Worm (Caenorhabditis elegans) whole organism, dauer: ENCODE measurements around the gene gck-1.
"Not testable (repeated sequence)": the region's sequence is repeated elsewhere in the genome, so short reads cannot be mapped to it uniquely, and the experiment has no call there.

ENCODE experiments used
- unc-62 ChIP-seq: sonication (generic microtip); optimal IDR thresholded peaks from 2 replicates; lab custom pipeline; 2017; ENCODE audit warnings: missing biosample characterization, missing genetic modification reagents, missing genetic modification characterization

gck-1 gene

DNA sequence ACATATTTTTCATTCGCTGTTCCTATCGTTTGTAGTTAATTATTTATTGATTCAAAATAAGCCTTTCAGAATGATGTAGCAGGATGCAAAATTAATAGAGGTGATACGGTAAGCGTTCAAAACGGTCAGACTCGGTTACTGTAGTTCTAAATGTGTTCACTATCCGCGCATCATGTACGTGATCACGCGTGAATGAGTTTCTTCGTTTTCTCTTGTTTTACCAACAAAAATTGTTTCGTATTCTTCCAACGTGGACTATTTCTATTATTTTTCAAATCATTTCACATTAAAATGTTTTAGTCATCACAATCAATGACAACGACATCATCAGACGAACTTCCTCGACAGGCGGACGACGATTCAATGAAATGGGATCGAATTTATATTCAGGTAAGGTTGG lies at the start of gene gck-1:
Gene gck-1, plus strand, starts transcription at position 301 of the 400 bp plus-strand sequence.
- TF ChIP-seq unc-62 (GFP tag; lab: Kevin White, UChicago): no peak

DNA sequence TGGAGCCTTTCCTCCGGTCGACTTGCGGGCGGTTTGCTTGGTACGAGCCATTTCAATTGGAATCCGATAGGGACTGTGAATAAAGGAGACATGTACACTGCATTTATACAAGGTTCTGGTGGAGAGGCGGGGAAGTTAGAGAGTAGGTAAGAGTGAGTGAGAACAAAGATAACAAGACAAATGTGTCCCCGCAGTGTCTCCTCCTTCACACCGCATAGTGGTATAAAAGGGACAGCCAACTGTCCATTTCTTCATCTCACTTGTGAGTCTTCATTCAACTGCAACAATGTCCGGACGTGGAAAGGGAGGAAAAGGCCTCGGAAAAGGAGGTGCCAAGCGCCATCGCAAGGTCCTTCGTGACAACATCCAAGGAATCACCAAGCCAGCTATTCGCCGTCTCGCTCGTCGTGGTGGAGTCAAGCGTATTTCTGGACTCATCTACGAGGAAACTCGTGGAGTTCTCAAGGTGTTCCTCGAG lies 49.6 kb upstream of the gck-1 start, which contains the start of the genes his-17 and his-18:
Gene his-17, minus strand, starts transcription at position 51 of the 478 bp plus-strand sequence.
Gene his-18, plus strand, starts transcription at position 287 of the 478 bp plus-strand sequence.
- not testable (repeated sequence) for TF ChIP-seq unc-62 (GFP tag; lab: Kevin White, UChicago)

DNA sequence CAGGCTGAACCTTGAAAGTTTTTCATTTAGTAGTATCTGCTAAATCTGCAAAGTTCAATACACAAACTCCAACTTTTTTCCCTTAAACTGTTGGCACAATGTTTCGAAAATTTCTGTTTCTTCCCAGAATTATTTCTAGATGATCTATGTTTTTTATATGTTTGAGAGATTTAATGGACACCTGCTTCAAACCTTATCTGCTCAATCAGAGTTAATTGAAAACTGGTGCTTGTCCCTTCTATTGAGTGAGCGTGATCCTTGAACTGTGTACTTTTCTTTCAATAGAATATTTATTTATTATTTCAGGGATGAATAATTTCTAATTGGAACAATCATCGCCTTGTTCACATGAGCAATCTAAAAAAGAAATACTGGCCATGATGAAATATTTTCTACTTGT lies 48.8 kb upstream of the gck-1 start, which contains the start of gene frpr-13:
Gene frpr-13, plus strand, starts transcription at position 301 of the 400 bp plus-strand sequence.
- TF ChIP-seq unc-62 (GFP tag; lab: Kevin White, UChicago): no peak

DNA sequence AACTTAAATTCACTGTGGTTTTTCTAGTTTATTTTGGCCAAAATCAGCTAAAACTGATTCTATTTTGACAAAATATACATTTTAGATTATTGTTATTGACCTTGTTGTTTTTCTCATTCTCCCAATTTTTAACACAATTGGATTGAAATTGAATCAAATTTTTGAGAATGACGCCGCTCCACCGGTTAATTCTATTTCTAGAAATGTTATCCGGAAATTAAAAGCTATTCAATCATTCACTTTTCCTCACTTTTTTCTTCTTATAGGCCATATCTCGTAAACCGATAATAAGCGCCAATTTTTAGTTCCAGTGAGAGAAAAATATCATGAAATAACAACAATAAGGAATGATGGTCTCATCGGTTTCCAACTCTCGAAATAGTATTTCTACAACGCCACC lies 44.9 kb upstream of the gck-1 start, which contains the start of gene frpr-12:
Gene frpr-12, plus strand, starts transcription at position 301 of the 400 bp plus-strand sequence.
- TF ChIP-seq unc-62 (GFP tag; lab: Kevin White, UChicago): no peak

DNA sequence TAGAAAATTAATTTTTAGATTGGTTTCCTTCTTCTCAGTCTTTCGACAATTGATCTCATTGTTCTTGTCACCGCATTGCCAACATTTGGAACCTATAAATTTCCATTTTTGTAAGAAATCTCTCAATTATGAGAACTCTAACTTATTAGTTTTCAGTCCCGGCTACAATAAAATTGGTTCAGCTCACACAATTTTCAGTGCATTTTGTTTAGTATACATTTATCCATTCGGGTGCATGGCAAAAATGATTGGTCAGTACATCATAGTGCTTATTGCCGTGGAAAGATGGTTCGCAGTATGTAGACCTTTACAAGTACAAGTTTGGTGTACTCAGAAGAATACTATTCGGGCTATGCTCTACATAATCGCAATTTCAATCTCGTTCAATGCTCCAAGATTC lies 43.7 kb upstream of the gck-1 start:
- no peak for TF ChIP-seq unc-62 (GFP tag; lab: Kevin White, UChicago)

DNA sequence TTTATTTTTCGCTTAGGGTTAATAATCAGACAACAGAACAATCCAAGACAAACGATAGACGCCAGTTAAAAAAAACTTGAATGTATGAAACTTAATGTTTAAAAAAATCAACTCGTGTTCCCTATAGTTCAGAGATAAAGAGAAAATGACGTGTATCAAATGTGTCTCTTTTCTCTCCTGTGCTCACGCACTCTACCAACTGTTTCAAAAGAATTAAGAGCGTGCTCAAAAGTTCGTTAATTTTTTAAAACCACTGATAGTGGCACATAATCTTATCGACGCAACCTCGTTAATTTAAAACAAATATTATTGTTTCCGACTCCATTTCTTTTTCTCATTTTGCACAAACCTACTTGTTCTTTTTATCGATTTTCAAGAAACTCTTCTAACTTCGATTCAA lies 41.9 kb upstream of the gck-1 start:
- TF ChIP-seq unc-62 (GFP tag; lab: Kevin White, UChicago): no peak

DNA sequence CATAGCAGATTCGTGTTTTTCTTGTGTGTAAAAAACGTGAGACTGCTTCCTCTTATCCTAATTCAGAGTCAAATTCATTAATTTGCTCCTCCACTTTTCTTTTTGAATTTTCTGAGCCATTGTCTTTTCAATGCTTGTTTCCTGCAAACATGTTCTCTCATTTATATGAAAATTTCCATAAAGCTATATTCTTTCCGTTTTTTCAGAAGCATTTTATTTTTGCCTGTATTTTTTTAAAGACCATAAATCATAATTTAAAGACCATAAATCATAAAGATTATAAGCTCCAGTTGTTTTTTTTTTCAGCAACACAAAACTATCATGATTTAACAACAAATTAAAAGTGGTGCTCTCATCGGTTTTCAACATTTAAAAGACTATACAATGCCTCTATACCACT lies 40.7 kb upstream of the gck-1 start, which contains the start of gene frpr-11:
Gene frpr-11, plus strand, starts transcription at position 301 of the 400 bp plus-strand sequence.
- no peak for TF ChIP-seq unc-62 (GFP tag; lab: Kevin White, UChicago)

DNA sequence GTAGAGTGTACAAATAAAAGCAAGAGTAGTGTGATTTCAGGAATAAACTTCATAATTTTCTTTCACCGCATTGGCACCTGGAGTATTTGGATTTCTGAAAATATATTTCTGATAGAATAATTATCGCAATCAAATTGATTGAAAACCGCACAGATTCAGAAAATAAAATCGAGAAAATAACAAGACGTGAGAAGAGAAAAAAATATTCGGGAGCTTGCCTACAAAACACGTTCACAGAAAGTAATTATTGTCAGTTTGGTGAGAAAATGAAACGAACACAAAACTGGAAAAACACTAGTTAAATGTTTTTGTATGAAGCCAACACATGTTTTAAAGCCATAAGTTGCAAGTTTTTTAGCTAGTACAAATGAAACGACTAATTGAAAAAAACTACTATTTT lies 33.7 kb upstream of the gck-1 start, which contains the start of gene mod-1:
Gene mod-1, minus strand, starts transcription at position 101 of the 400 bp plus-strand sequence.
- no peak for TF ChIP-seq unc-62 (GFP tag; lab: Kevin White, UChicago)

DNA sequence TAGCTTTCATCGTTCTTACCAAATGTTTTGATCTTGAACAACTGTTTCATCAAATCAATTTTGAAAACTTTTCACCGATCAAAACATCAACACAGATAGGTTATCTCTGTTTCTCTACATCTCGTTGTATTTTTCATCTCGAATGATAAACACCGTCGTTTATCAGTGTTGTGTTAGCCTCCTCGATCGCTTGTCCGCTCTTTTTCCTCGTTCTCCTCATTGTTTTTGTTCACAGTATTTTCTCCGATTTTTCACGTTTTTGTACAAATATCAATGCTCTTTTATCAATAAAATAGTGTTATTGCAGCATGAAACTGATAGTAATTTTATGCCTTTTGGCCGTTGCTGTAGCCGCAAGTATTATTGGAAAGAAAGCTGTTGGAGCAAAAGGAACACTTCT lies 24.8 kb upstream of the gck-1 start, which contains the start of gene ttr-47:
Gene ttr-47, plus strand, starts transcription at position 308 of the 400 bp plus-strand sequence.
- TF ChIP-seq unc-62 (GFP tag; lab: Kevin White, UChicago): no peak

DNA sequence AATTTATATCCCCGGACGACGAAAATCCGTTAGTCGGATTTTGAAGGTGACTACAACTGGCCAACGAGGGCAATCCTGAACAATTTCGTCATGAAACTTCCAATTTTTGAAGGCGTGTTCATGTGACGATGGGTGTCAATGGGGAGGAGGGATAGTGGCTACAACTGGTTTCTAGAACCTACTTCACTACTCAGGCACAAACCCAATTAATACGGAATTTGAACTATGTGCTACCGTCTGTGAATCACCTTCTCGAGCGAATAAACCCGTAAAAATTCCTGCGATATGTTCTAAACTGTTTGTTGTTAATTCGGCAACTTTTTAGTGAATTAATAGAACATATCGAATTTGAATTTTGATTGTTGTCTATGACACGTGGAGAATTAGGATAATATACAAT lies 19.9 kb upstream of the gck-1 start:
- no peak for TF ChIP-seq unc-62 (GFP tag; lab: Kevin White, UChicago)

DNA sequence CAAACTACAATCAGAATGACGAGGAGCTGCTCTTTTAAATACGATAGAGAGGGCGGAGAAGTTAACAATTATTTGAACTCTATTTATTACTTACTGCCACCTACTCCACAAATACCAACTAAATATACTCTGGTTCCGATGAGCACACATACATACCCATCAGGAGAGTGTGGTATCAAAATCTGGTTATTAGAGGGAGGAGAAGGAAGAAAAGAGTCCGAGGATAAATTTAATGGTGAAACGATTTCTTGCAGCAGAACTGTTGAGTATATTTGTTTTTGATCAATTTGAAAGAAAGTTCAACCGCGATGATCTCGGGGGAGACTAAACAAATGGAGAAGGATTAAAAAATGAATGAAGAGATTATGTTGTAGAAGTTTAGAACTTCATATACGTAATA lies 18.6 kb upstream of the gck-1 start, which contains the start of gene H14N18.4:
Gene H14N18.4, minus strand, starts transcription at position 12 of the 400 bp plus-strand sequence.
- no peak for TF ChIP-seq unc-62 (GFP tag; lab: Kevin White, UChicago)

DNA sequence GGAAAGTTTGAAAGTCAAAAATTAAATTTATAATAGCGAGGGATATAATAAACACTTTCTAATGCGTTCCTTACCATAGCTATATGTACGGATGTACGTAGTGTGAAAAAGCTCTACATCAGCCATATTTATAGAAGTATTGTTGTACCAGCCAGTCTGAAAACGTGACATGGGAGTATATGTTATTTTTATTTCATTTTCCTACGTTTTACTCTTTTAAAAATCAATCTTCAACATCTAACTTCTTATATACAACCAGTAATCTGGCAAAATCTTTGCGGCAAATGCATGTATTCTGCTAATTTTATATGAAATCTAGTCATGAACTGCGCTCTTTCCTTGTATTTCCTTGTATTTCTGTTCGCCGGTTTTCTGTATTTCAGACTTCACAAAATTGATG lies 15.3 kb upstream of the gck-1 start, which contains the start of gene H14N18.2:
Gene H14N18.2, plus strand, starts transcription at position 301 of the 400 bp plus-strand sequence.
- no peak for TF ChIP-seq unc-62 (GFP tag; lab: Kevin White, UChicago)

DNA sequence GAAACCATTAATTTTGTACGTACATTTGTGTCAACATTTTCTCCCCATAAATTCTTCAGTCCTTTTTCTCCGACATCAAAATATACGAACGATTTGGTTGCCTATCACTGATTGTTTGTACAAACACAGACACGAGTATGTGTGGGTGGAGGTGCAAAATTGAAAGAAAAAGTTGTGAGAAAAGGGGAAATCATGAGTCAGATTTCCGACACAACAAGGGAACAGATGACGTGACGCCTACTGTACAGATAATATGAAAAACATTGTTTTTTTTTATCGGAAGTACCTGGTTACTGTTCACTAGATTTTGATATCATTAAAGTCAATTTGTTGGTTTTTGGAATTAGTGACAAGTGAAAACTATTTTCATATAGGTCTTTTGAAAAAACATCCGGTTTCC lies 13.3 kb upstream of the gck-1 start:
- TF ChIP-seq unc-62 (GFP tag; lab: Kevin White, UChicago): no peak

DNA sequence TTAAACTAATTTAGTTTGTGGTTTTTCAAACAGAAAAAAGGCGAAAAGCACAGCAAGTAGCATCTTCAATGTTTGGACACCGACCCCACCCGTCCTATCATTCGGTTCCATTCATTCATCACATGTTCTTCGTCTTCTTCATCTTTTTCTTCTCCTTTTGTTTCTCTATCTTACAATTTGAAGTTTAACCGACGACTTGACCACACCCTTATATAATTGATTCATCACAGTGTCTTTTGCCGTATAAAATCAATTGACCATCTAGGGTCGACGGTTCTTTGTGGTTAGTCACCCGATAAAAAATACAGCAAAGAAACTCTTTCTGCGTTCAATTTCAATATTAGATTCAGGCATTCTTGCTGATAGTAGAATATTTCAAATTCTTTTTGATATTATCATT lies 12.5 kb upstream of the gck-1 start:
- no peak for TF ChIP-seq unc-62 (GFP tag; lab: Kevin White, UChicago)

DNA sequence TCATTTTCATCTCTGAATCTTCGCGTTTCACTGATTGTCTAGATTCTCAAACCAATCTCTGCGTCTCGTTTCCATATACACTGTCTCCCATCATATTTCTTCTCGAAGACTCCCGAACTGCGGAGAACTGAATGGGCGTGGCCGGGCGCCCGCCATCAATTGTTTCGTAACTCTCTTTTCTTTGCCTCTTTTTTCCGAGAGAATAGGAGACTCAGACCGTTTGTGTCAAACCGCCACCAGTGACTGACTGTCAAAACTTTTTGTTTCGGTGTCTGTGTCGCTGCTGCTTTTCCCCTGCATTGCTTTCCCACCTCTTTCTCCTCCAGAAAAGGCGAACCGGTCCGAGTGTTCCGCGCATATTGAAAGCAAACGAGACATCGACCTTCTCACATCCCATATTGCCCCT lies 11.4 kb upstream of the gck-1 start, which contains the start of gene unc-23:
Gene unc-23, plus strand, starts transcription at position 176 of the 406 bp plus-strand sequence.
- TF ChIP-seq unc-62 (GFP tag; lab: Kevin White, UChicago): no peak

DNA sequence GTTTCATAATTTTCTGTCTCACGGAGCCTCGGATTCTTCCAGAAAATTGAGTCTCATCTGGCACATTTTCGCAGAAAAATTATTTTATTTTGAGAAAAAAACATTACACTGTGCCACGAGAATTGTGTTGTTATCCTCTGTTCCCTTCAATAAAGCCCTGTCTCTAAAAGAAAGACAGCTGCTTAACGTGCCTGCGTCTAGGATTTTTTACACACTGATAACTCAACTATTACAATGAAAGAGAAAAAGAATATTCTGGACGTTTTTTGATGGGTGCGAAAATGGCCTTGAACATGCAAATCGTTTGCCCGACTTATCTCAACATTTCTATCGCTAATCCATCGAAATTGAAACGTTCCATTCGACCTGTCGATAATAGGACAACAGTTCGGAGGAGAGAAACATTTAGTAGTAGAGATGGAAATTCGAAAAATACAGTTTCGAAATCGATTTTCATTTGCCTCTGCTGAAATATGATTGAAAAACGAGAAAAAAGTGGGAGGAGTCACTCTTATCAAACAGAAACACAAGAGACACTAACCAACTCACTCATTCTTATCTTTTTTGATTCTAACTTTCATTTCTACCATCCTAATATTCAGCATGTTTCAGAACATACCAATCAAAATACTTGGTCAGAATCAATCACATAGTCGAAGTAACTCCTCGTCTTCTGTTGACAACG lies 10.7 kb upstream of the gck-1 start:
- TF ChIP-seq unc-62 (GFP tag; lab: Kevin White, UChicago): no peak
